Worm (Caenorhabditis elegans): ENCODE measurements around the gene vps-32.1.

ce11 chrII:6578378-6578777, 11.1 kb upstream of the vps-32.1 start, which contains the start of gene sra-31:
- TF ChIP-seq ceh-82 (tag; optimal IDR thresholded peaks at IDR 0.05) (no peak), duxl-1 (tag; optimal IDR thresholded peaks at IDR 0.05; ENCODE audit: poor library complexity) (no peak), lin-39 (tag; optimal IDR thresholded peaks at IDR 0.05) (no peak), fkh-10 (GFP tag; optimal IDR thresholded peaks at IDR 0.05) (no peak), nhr-11 (tag; optimal IDR thresholded peaks at IDR 0.05) (no peak), jun-1 (tag; optimal IDR thresholded peaks at IDR 0.05) (no peak), tra-1 (GFP tag; IDR thresholded peaks at IDR 0.05) (no peak), dmd-9 (GFP tag; IDR thresholded peaks at IDR 0.05) (no peak), snpc-4 (tag; optimal IDR thresholded peaks at IDR 0.05) (no peak), daf-12 (tag; optimal IDR thresholded peaks at IDR 0.05) (no peak), ces-1 (GFP tag; optimal IDR thresholded peaks at IDR 0.05) (no peak)
